Worm (Caenorhabditis elegans) whole organism, late embryonic: ENCODE results near the gene sru-24.

Source experiments
- ceh-6 ChIP-seq: fragments of 200-800 bp; sonication (Bioruptor generic); optimal IDR thresholded peaks from 2 replicates; lab custom pipeline; 2018; ENCODE audit warnings: mild to moderate bottlenecking, missing genetic modification characterization, missing compliant biosample characterization
- dve-1 ChIP-seq: sonication (generic microtip); optimal IDR thresholded peaks from 2 replicates; lab custom pipeline; 2017; ENCODE audit warnings: antibody characterized with exemption, mild to moderate bottlenecking, missing genetic modification characterization, missing compliant biosample characterization
- elt-2 ChIP-seq: sonication (generic microtip); optimal IDR thresholded peaks from 2 replicates; lab custom pipeline; 2016; ENCODE audit warnings: missing genetic modification reagents, missing genetic modification characterization, missing compliant biosample characterization
- hlh-30 ChIP-seq: sonication (generic microtip); optimal IDR thresholded peaks from 2 replicates; lab custom pipeline; 2017; ENCODE audit warnings: antibody characterized with exemption, missing genetic modification characterization, missing compliant biosample characterization; ENCODE audit not compliant: insufficient read depth
- lim-6 ChIP-seq: sonication (generic microtip); optimal IDR thresholded peaks from 2 replicates; lab custom pipeline; 2016; ENCODE audit warnings: missing genetic modification characterization, missing compliant biosample characterization
- npax-4 ChIP-seq: sonication (generic microtip); optimal IDR thresholded peaks from 2 replicates; lab custom pipeline; 2016; ENCODE audit warnings: missing genetic modification characterization, missing compliant biosample characterization
- pha-4 ChIP-seq: fragments of 150-350 bp; optimal IDR thresholded peaks from 2 replicates; lab custom pipeline; 2018; ENCODE audit warnings: missing biosample characterization, missing genetic modification reagents, missing genetic modification characterization
- pqm-1 ChIP-seq: sonication (generic microtip); optimal IDR thresholded peaks from 2 replicates; lab custom pipeline; 2016; ENCODE audit warnings: missing genetic modification characterization, missing compliant biosample characterization
- tbx-2 ChIP-seq: sonication (generic microtip); optimal IDR thresholded peaks from 2 replicates; lab custom pipeline; 2016; ENCODE audit warnings: missing genetic modification characterization, missing compliant biosample characterization
- unc-3 ChIP-seq, 2 experiments: fragments of 200-800 bp in 1 of 2; sonication (Bioruptor generic) in 1 of 2; sonication (generic microtip) in 1 of 2; conservative IDR thresholded peaks in 1 of 2; optimal IDR thresholded peaks in 1 of 2; 2 replicates each; pipeline versions ENCODE4 v1.3.6 to Lab custom; 2016 to 2022; ENCODE audit warnings: missing compliant biosample characterization in 2 of 2, missing genetic modification characterization in 2 of 2, missing genetic modification reagents in 1 of 2
- unc-55 ChIP-seq: sonication (generic microtip); optimal IDR thresholded peaks from 2 replicates; lab custom pipeline; 2017; ENCODE audit warnings: missing biosample characterization, missing genetic modification reagents, missing genetic modification characterization

- TF ChIP-seq ceh-6, result no peak
- no peak for TF ChIP-seq pqm-1 (tag; lab: Kevin White, UChicago)
- TF ChIP-seq dve-1 (tag; lab: Kevin White, UChicago), result no peak
- no peak for TF ChIP-seq hlh-30 (tag; lab: Kevin White, UChicago)
- TF ChIP-seq elt-2 (tag; lab: Kevin White, UChicago), result no peak
- no peak for TF ChIP-seq unc-3 (GFP tag; conservative IDR thresholded peaks at IDR 0.05; lab: Robert Waterston, UW)
- TF ChIP-seq unc-3 (tag; optimal IDR thresholded peaks at IDR 0.05; lab: Kevin White, UChicago), result no peak
- TF ChIP-seq unc-55 (GFP tag; lab: Kevin White, UChicago), result no peak
- no peak for TF ChIP-seq lim-6 (tag; lab: Kevin White, UChicago)
- no peak for TF ChIP-seq npax-4 (tag; lab: Kevin White, UChicago)
- no peak for TF ChIP-seq tbx-2 (tag; lab: Kevin White, UChicago)
- no peak for TF ChIP-seq pha-4 (tag; lab: Kevin White, UChicago)
Measured at ce11 chrV:719731-720130, 48.5 kb upstream of the sru-24 start, which contains the start of gene srbc-40.
